Fruit fly (Drosophila melanogaster) whole organism, wandering third instar larva: ENCODE data around the gene CG13949.

ENCODE experiments used
- Mio ChIP-seq: sonication (Bioruptor generic); optimal IDR thresholded peaks from 2 replicates; lab custom pipeline; 2016; ENCODE audit warnings: missing biosample characterization, missing genetic modification characterization
- Rel ChIP-seq, 2 experiments: fragments of 200-800 bp; sonication (Bioruptor generic) in 1 of 2; optimal IDR thresholded peaks; 2 replicates in 1 of 2; 3 replicates in 1 of 2; lab custom pipeline; 2016 to 2019; ENCODE audit warnings: mild to moderate bottlenecking in 2 of 2, missing biosample characterization in 2 of 2, missing genetic modification characterization in 2 of 2, moderate library complexity in 1 of 2
- dsf ChIP-seq: sonication (Bioruptor generic); optimal IDR thresholded peaks from 2 replicates; lab custom pipeline; 2016; ENCODE audit warnings: missing biosample characterization, missing genetic modification characterization, borderline replicate concordance
- pan ChIP-seq: fragments of >200 bp; optimal IDR thresholded peaks from 2 replicates; lab custom pipeline; 2017

dm6 chr2L:852647-853111 lies 2.5 kb upstream of the CG13949 start, which contains the start of the genes CG4291 and kraken:
- no peak for TF ChIP-seq dsf
- no peak for TF ChIP-seq pan
- TF ChIP-seq Mio (GFP tag; lab: Kevin White, UChicago): no peak
- TF ChIP-seq Rel (GFP tag; optimal IDR thresholded peaks at IDR 0.05; lab: Kevin White, UChicago): no peak
- peak; percentile 43 for TF ChIP-seq Rel (tag; optimal IDR thresholded peaks at IDR 0.05; lab: Kevin White, UChicago)
